Worm (Caenorhabditis elegans) whole organism, mixed stage, embryonic: Measurements from ENCODE around the gene lips-9.

ENCODE experiments used
- blmp-1 ChIP-seq: fragments of 150-350 bp; optimal IDR thresholded peaks from 2 replicates; lab custom pipeline; 2014; ENCODE audit warnings: missing biosample characterization, missing genetic modification characterization
- ceh-83 ChIP-seq: fragments of 200-800 bp; sonication (Bioruptor generic); optimal IDR thresholded peaks from 2 replicates; lab custom pipeline; 2018; ENCODE audit warnings: mild to moderate bottlenecking, missing genetic modification characterization, missing compliant biosample characterization
- drap-1 ChIP-seq: fragments of 200-800 bp; sonication (Bioruptor generic); optimal IDR thresholded peaks from 3 replicates; lab custom pipeline; 2018; ENCODE audit warnings: mild to moderate bottlenecking, missing genetic modification characterization, missing compliant biosample characterization
- elt-1 ChIP-seq: sonication (generic microtip); optimal IDR thresholded peaks from 2 replicates; lab custom pipeline; 2017; ENCODE audit warnings: missing genetic modification characterization, mild to moderate bottlenecking, missing compliant biosample characterization, antibody characterized with exemption, moderate library complexity, borderline replicate concordance; ENCODE audit not compliant: insufficient read depth
- elt-3 ChIP-seq: fragments of 150-350 bp; optimal IDR thresholded peaks from 2 replicates; lab custom pipeline; 2014; ENCODE audit warnings: missing biosample characterization, missing genetic modification characterization
- lin-32 ChIP-seq: fragments of 200-800 bp; sonication (Bioruptor generic); optimal IDR thresholded peaks from 2 replicates; lab custom pipeline; 2018; ENCODE audit warnings: mild to moderate bottlenecking, missing genetic modification characterization, missing compliant biosample characterization
- mep-1 ChIP-seq: fragments of 150-350 bp; optimal IDR thresholded peaks from 2 replicates; lab custom pipeline; 2017; ENCODE audit warnings: missing biosample characterization, missing genetic modification reagents, missing genetic modification characterization, inconsistent platforms
- nhr-2 ChIP-seq: fragments of 150-350 bp; optimal IDR thresholded peaks from 2 replicates; lab custom pipeline; 2014; ENCODE audit warnings: missing biosample characterization, missing genetic modification characterization
- nhr-237 ChIP-seq: fragments of 150-350 bp; optimal IDR thresholded peaks from 2 replicates; lab custom pipeline; 2014; ENCODE audit warnings: missing biosample characterization, missing genetic modification characterization
- pha-4 ChIP-seq: fragments of 150-350 bp; optimal IDR thresholded peaks from 2 replicates; lab custom pipeline; 2018; ENCODE audit warnings: missing biosample characterization, missing genetic modification reagents, missing genetic modification characterization
- sem-2 ChIP-seq: fragments of 200-800 bp; sonication (Bioruptor generic); optimal IDR thresholded peaks from 2 replicates; lab custom pipeline; 2018; ENCODE audit warnings: mild to moderate bottlenecking, missing genetic modification characterization, missing compliant biosample characterization
- snpc-4 ChIP-seq: fragments of 150-350 bp; optimal IDR thresholded peaks from 2 replicates; lab custom pipeline; 2014; ENCODE audit warnings: missing biosample characterization, missing genetic modification characterization
- unc-62 ChIP-seq: fragments of 150-350 bp; optimal IDR thresholded peaks from 2 replicates; lab custom pipeline; 2014; ENCODE audit warnings: missing biosample characterization, missing genetic modification reagents, missing genetic modification characterization

DNA sequence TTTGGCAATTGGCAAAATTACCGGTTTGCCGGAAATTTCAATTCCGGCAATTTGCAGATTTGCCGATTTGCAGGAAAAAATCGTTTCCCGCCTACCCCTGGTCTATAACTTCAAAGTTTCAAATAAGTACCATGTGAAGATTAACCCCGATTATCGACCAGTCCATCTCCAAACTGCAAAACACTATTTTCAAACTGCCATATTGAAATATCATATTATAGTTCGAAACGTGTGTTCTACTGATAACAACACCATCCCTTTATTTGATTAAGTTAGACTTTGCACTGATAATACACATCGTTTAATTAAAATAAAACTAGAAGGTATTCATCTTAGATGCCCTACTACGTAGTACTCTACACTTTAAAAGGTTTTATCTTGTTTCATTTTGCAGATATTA, 5.0 kb downstream of the lips-9 start:
- TF ChIP-seq pha-4 (tag; lab: Kevin White, UChicago) (no peak), blmp-1 (no peak), unc-62 (GFP tag; lab: Kevin White, UChicago) (no peak), mep-1 (tag; lab: Kevin White, UChicago) (no peak), elt-3 (tag; lab: Kevin White, UChicago) (no peak), ceh-83 (no peak), nhr-237 (tag; lab: Kevin White, UChicago) (no peak), nhr-2 (tag; lab: Kevin White, UChicago) (no peak), lin-32 (GFP tag; lab: Kevin White, UChicago) (no peak), sem-2 (GFP tag; lab: Kevin White, UChicago) (no peak), snpc-4 (tag; lab: Kevin White, UChicago) (no peak), drap-1 (GFP tag; lab: Kevin White, UChicago) (no peak), elt-1 (no peak)
